Worm (Caenorhabditis elegans): ENCODE measurements around the gene tkr-1.

DNA sequence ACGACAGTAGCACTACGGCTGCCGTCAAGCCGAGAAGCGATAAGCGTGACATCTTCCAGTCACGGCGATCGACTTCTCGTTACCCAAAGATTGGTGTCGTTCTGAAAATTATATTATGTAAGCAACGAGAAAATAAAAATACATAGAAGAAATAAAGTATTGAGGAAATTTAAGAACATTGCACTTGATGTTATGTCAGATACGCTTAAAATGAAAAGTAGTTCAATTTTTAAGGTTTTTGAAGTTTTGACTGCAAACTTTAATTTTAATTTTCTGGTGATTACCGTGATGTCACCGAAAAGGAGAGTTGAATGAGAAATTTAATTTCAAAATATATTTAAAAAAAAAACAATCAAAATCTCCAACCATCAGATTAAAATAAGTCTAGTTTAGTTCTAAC is 39.2 kb upstream of the tkr-1 start, which contains the start of gene emb-9:
- TF ChIP-seq flt-1 (GFP tag; IDR thresholded peaks at IDR 0.05) (no peak), klf-2 (GFP tag; conservative IDR thresholded peaks at IDR 0.05) (no peak), ztf-23 (GFP tag; IDR thresholded peaks at IDR 0.05) (no peak)

Measured in whole organism, midembryonic.